ENCODE assay signal across 1 fruit fly cellular context in the genomic region with DNA sequence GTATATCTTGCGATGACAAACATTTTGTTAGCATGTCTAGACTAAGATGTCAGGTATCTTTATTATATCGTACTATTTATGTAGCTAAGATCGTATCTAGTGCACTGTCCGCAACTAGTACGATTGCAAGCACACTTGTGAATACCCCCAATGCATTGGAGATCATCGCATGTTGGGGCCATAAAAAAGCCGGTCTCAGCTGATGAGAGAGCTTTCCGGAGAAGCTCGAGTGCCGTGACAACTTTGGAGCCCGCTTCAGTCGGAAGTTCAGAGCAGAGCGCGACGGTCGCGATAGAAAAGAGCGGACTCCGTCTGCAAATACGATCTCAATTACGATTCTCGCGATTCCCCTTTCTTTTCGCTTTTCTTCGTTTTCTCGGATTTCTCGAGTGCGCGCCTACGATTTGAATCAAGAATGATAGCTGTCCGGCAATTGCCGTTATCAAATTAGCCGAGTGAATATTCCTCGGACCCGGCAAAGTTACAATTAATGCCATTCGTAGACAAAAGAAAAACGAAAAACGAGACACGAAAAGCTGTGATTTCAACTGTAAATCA.
TF ChIP-seq lines count a peak whose summit lies in the region.

No protein-coding gene starts in this region.

TF ChIP-seq in whole organism, prepupa, 60 proteins besides CTCF, POLR2A, EP300 and RAD21 (continued from another document):
- TF ChIP-seq CG6163 (GFP tag; IDR thresholded peaks at IDR 0.05; lab: Robert Waterston, UW) (peak; percentile 53), Gug (GFP tag; IDR thresholded peaks at IDR 0.05; lab: Robert Waterston, UW) (no peak), svp (GFP tag; lab: Kevin White, UChicago) (peak; percentile 26), CG4318 (GFP tag; optimal IDR thresholded peaks at IDR 0.05; lab: Kevin White, UChicago) (no peak), CG3919 (GFP tag; optimal IDR thresholded peaks at IDR 0.05; lab: Kevin White, UChicago) (peak; percentile 53), CG6276 (GFP tag; optimal IDR thresholded peaks at IDR 0.05; lab: Kevin White, UChicago) (peak; percentile 3)
